Worm (Caenorhabditis elegans) whole organism, L4 larva: ENCODE data around the gene ZK546.19.

Source experiments
- T26A8.4 ChIP-seq: fragments of 200-800 bp; sonication (Bioruptor generic); IDR thresholded peaks from 2 replicates; pipeline ENCODE4 v1.3.6; 2022; ENCODE audit warnings: missing genetic modification characterization, missing compliant biosample characterization
- aly-2 ChIP-seq: sonication (generic microtip); optimal IDR thresholded peaks from 2 replicates; lab custom pipeline; 2018; ENCODE audit warnings: missing biosample characterization, missing genetic modification characterization
- ceh-82 ChIP-seq: sonication (generic microtip); optimal IDR thresholded peaks from 2 replicates; lab custom pipeline; 2017; ENCODE audit warnings: missing biosample characterization, missing genetic modification characterization
- jun-1 ChIP-seq: fragments of 150-350 bp; optimal IDR thresholded peaks from 2 replicates; lab custom pipeline; 2014; ENCODE audit warnings: missing biosample characterization, missing genetic modification reagents, missing genetic modification characterization
- nhr-42 ChIP-seq: fragments of 200-800 bp; sonication (Bioruptor generic); IDR thresholded peaks from 2 replicates; pipeline ENCODE4 v1.3.6; 2022; ENCODE audit warnings: missing genetic modification characterization, missing compliant biosample characterization
- snpc-1.2 ChIP-seq: fragments of 200-800 bp; sonication (Bioruptor generic); IDR thresholded peaks from 2 replicates; pipeline ENCODE4 v1.3.6; 2022; ENCODE audit warnings: missing genetic modification reagents, missing genetic modification characterization, missing compliant biosample characterization
- unc-130 ChIP-seq: sonication (generic microtip); optimal IDR thresholded peaks from 2 replicates; lab custom pipeline; 2016; ENCODE audit warnings: missing genetic modification reagents, missing genetic modification characterization, missing compliant biosample characterization
- unc-62 ChIP-seq, 3 experiments: fragments of 150-350 bp in 1 of 3; sonication (generic microtip); optimal IDR thresholded peaks in 2 of 3; peaks in 1 of 3; 1 replicate in 1 of 3; 2 replicates in 2 of 3; lab custom pipeline; 2014 to 2017; ENCODE audit warnings: missing biosample characterization in 3 of 3, missing genetic modification characterization in 3 of 3, missing genetic modification reagents in 3 of 3, missing genotype in 1 of 3

ce11 chrII:4935518-4935917 lies 6.0 kb upstream of the ZK546.19 start, which contains the start of gene ZK546.5:
- TF ChIP-seq nhr-42 (GFP tag; lab: Robert Waterston, UW), result no peak
- no peak for TF ChIP-seq aly-2
- TF ChIP-seq T26A8.4 (GFP tag; lab: Robert Waterston, UW), result no peak
- TF ChIP-seq jun-1 (tag; lab: Kevin White, UChicago), result no peak
- no peak for TF ChIP-seq unc-130 (GFP tag; lab: Kevin White, UChicago)
- no peak for TF ChIP-seq snpc-1.2 (GFP tag; lab: Robert Waterston, UW)
- TF ChIP-seq unc-62 (GFP tag; optimal IDR thresholded peaks at IDR 0.05 in 1 of 2; lab: Kevin White, UChicago), result no peak
- no peak for TF ChIP-seq unc-62 (tag; optimal IDR thresholded peaks at IDR 0.05; lab: Kevin White, UChicago)
- TF ChIP-seq ceh-82 (tag; lab: Kevin White, UChicago), result no peak
